Worm (Caenorhabditis elegans) whole organism, L3 larva: ENCODE data around the gene pals-16.
"Not testable (repeated sequence)": the region's sequence is repeated elsewhere in the genome, so short reads cannot be mapped to it uniquely, and the experiment has no call there.

Experiments used
- ZK546.5 ChIP-seq: sonication (generic microtip); optimal IDR thresholded peaks from 2 replicates; lab custom pipeline; 2017; ENCODE audit warnings: missing biosample characterization, missing genetic modification characterization
- aly-2 ChIP-seq: fragments of 150-350 bp; optimal IDR thresholded peaks from 2 replicates; lab custom pipeline; 2014; ENCODE audit warnings: missing biosample characterization, missing genetic modification characterization
- ceh-16 ChIP-seq: sonication (generic microtip); optimal IDR thresholded peaks from 2 replicates; lab custom pipeline; 2017; ENCODE audit warnings: missing biosample characterization, missing genetic modification characterization
- ceh-82 ChIP-seq: fragments of 150-350 bp; optimal IDR thresholded peaks from 2 replicates; lab custom pipeline; 2014; ENCODE audit warnings: missing biosample characterization, missing genetic modification characterization
- ceh-9 ChIP-seq: sonication (generic microtip); optimal IDR thresholded peaks from 2 replicates; lab custom pipeline; 2018; ENCODE audit warnings: missing biosample characterization, missing genetic modification characterization
- daf-12 ChIP-seq: fragments of 150-350 bp; optimal IDR thresholded peaks from 2 replicates; lab custom pipeline; 2014; ENCODE audit warnings: missing biosample characterization, missing genetic modification reagents, missing genetic modification characterization
- egl-27 ChIP-seq: sonication (generic microtip); optimal IDR thresholded peaks from 4 replicates; lab custom pipeline; 2017; ENCODE audit warnings: missing biosample characterization, missing genetic modification reagents, missing genetic modification characterization
- egl-5 ChIP-seq: fragments of 150-350 bp; optimal IDR thresholded peaks from 2 replicates; lab custom pipeline; 2017; ENCODE audit warnings: missing biosample characterization, missing genetic modification reagents, missing genetic modification characterization, inconsistent platforms
- elt-2 ChIP-seq: sonication (generic microtip); optimal IDR thresholded peaks from 2 replicates; lab custom pipeline; 2016; ENCODE audit warnings: missing genetic modification reagents, mild to moderate bottlenecking, missing genetic modification characterization, missing compliant biosample characterization
- elt-3 ChIP-seq, 3 experiments: fragments of 150-350 bp in 1 of 3; sonication (generic microtip) in 2 of 3; optimal IDR thresholded peaks; 2 replicates in 2 of 3; 4 replicates in 1 of 3; lab custom pipeline; 2014 to 2017; ENCODE audit warnings: missing biosample characterization in 3 of 3, missing genetic modification characterization in 3 of 3
- eor-1 ChIP-seq, 2 experiments: fragments of 150-350 bp; optimal IDR thresholded peaks; 2 replicates each; lab custom pipeline; 2014 to 2018; ENCODE audit warnings: missing biosample characterization in 2 of 2, missing genetic modification characterization in 2 of 2
- hmg-11 ChIP-seq: sonication (generic microtip); optimal IDR thresholded peaks from 2 replicates; lab custom pipeline; 2016; ENCODE audit warnings: missing genetic modification characterization, missing compliant biosample characterization
- lin-39 ChIP-seq: fragments of 150-350 bp; optimal IDR thresholded peaks from 2 replicates; lab custom pipeline; 2018; ENCODE audit warnings: missing biosample characterization, missing genetic modification reagents, missing genetic modification characterization
- lsy-12 ChIP-seq: sonication (generic microtip); optimal IDR thresholded peaks from 2 replicates; lab custom pipeline; 2016; ENCODE audit warnings: mild to moderate bottlenecking, missing genetic modification characterization, missing compliant biosample characterization
- mml-1 ChIP-seq: fragments of 150-350 bp; sonication (generic microtip); optimal IDR thresholded peaks from 3 replicates; lab custom pipeline; 2014; ENCODE audit warnings: missing biosample characterization, missing genetic modification characterization
- nfya-1 ChIP-seq: sonication (generic microtip); optimal IDR thresholded peaks from 2 replicates; lab custom pipeline; 2017; ENCODE audit warnings: missing genetic modification characterization, mild to moderate bottlenecking, missing compliant biosample characterization, antibody characterized with exemption, moderate library complexity; ENCODE audit not compliant: insufficient read depth
- nhr-12 ChIP-seq: fragments of 150-350 bp; optimal IDR thresholded peaks from 2 replicates; lab custom pipeline; 2014; ENCODE audit warnings: missing biosample characterization, missing genetic modification characterization
- nhr-23 ChIP-seq: fragments of 150-350 bp; optimal IDR thresholded peaks from 2 replicates; lab custom pipeline; 2014; ENCODE audit warnings: missing biosample characterization, missing genetic modification reagents, missing genetic modification characterization
- nhr-237 ChIP-seq: fragments of 150-350 bp; optimal IDR thresholded peaks from 2 replicates; lab custom pipeline; 2014; ENCODE audit warnings: missing biosample characterization, missing genetic modification characterization
- nhr-25 ChIP-seq: sonication (generic microtip); optimal IDR thresholded peaks from 2 replicates; lab custom pipeline; 2017; ENCODE audit warnings: missing biosample characterization, missing genetic modification characterization
- nhr-43 ChIP-seq: sonication (generic microtip); optimal IDR thresholded peaks from 2 replicates; lab custom pipeline; 2016; ENCODE audit warnings: mild to moderate bottlenecking, missing genetic modification characterization, missing compliant biosample characterization; ENCODE audit not compliant: poor library complexity, severe bottlenecking
- nhr-67 ChIP-seq: fragments of 150-350 bp; optimal IDR thresholded peaks from 2 replicates; lab custom pipeline; 2014; ENCODE audit warnings: missing biosample characterization, missing genetic modification characterization
- nhr-76 ChIP-seq: fragments of 150-350 bp; sonication (generic microtip); optimal IDR thresholded peaks from 5 replicates; lab custom pipeline; 2014; ENCODE audit warnings: missing biosample characterization, missing genetic modification characterization
- nhr-77 ChIP-seq: fragments of 150-350 bp; optimal IDR thresholded peaks from 2 replicates; lab custom pipeline; 2014; ENCODE audit warnings: missing biosample characterization, missing genetic modification characterization
- zag-1 ChIP-seq: fragments of 150-350 bp; optimal IDR thresholded peaks from 2 replicates; lab custom pipeline; 2014; ENCODE audit warnings: missing biosample characterization, missing genetic modification characterization
- ztf-11 ChIP-seq: fragments of 150-350 bp; optimal IDR thresholded peaks from 2 replicates; lab custom pipeline; 2014; ENCODE audit warnings: missing biosample characterization, missing genetic modification characterization
- ztf-4 ChIP-seq: fragments of 150-350 bp; optimal IDR thresholded peaks from 2 replicates; lab custom pipeline; 2014; ENCODE audit warnings: missing biosample characterization, missing genetic modification characterization

pals-16 gene

ce11 chrIII:1357973-1358372 is 41.8 kb upstream of the pals-16 start, which contains the start of gene Y82E9BR.8:
Gene Y82E9BR.8, minus strand, starts transcription at chrIII:1358073.
- not testable (repeated sequence) for TF ChIP-seq daf-12; ztf-4 (tag; lab: Kevin White, UChicago); nhr-43 (tag; lab: Kevin White, UChicago)

- TF ChIP-seq nhr-25 = no peak
- no peak for TF ChIP-seq egl-27
- no peak for TF ChIP-seq ztf-4 (tag; lab: Kevin White, UChicago)
- no peak for TF ChIP-seq mml-1 (tag; lab: Kevin White, UChicago)
- TF ChIP-seq lsy-12 (tag; lab: Kevin White, UChicago) = no peak
- no peak for TF ChIP-seq nfya-1
- no peak for TF ChIP-seq zag-1 (tag; lab: Kevin White, UChicago)
- no peak for TF ChIP-seq ceh-16 (tag; lab: Kevin White, UChicago)
- no peak for TF ChIP-seq nhr-12 (tag; lab: Kevin White, UChicago)
- no peak for TF ChIP-seq ztf-11 (tag; lab: Kevin White, UChicago)
- TF ChIP-seq lin-39 (tag; lab: Kevin White, UChicago) = no peak
- TF ChIP-seq nhr-67 (tag; lab: Kevin White, UChicago) = no peak
- TF ChIP-seq ZK546.5 (tag; lab: Kevin White, UChicago) = no peak
- no peak for TF ChIP-seq nhr-76 (tag; lab: Kevin White, UChicago)
- no peak for TF ChIP-seq daf-12
- TF ChIP-seq hmg-11 = no peak
- no peak for TF ChIP-seq nhr-77 (tag; lab: Kevin White, UChicago)
- no peak for TF ChIP-seq elt-2 (tag; lab: Kevin White, UChicago)
- no peak for TF ChIP-seq egl-5 (tag; lab: Kevin White, UChicago)
Observed at ce11 chrIII:1359669-1360068, 40.1 kb upstream of the pals-16 start, which contains the start of gene Y82E9BR.9. Gene Y82E9BR.9, minus strand, starts transcription at chrIII:1359769.

- TF ChIP-seq ceh-82 (tag; lab: Kevin White, UChicago) = no peak
- no peak for TF ChIP-seq egl-27
Observed at ce11 chrIII:1372563-1372962, 27.2 kb upstream of the pals-16 start.

ce11 chrIII:1374355-1374807 is 25.4 kb upstream of the pals-16 start, which contains the start of gene Y82E9BR.20:
Gene Y82E9BR.20, plus strand, starts transcription at chrIII:1374405.
- TF ChIP-seq mml-1 (tag; lab: Kevin White, UChicago) (no peak), daf-12 (no peak), zag-1 (tag; lab: Kevin White, UChicago) (no peak), ceh-16 (tag; lab: Kevin White, UChicago) (no peak), nhr-23 (tag; lab: Kevin White, UChicago) (no peak), nhr-237 (no peak), aly-2 (tag; lab: Kevin White, UChicago) (no peak), nhr-67 (tag; lab: Kevin White, UChicago) (no peak), ztf-4 (tag; lab: Kevin White, UChicago) (no peak), nhr-25 (no peak), elt-2 (tag; lab: Kevin White, UChicago) (no peak), nhr-77 (tag; lab: Kevin White, UChicago) (no peak), elt-3 (tag; optimal IDR thresholded peaks at IDR 0.05; lab: Kevin White, UChicago) (no peak), eor-1 (tag; optimal IDR thresholded peaks at IDR 0.05; lab: Kevin White, UChicago) (no peak)

ce11 chrIII:1375491-1375890 is 24.3 kb upstream of the pals-16 start, which contains the start of gene Y82E9BR.10:
Gene Y82E9BR.10, minus strand, starts transcription at chrIII:1375591.
- TF ChIP-seq egl-27; ceh-9 (tag; lab: Kevin White, UChicago); lsy-12 (tag; lab: Kevin White, UChicago): not testable (repeated sequence)

ce11 chrIII:1377903-1378302 is 21.9 kb upstream of the pals-16 start, which contains the start of gene pals-40:
Gene pals-40, minus strand, starts transcription at chrIII:1378003.
- TF ChIP-seq nhr-43, nhr-77, elt-2 (tag; lab: Kevin White, UChicago): not testable (repeated sequence)
